Worm (Caenorhabditis elegans) whole organism, L2 larva: ENCODE data around the gene rpl-16.
"Not testable (repeated sequence)": the region's sequence is repeated elsewhere in the genome, so short reads cannot be mapped to it uniquely, and the experiment has no call there.

Experiments used
- F13H6.1 ChIP-seq: sonication (generic microtip); optimal IDR thresholded peaks from 2 replicates; lab custom pipeline; 2016; ENCODE audit warnings: missing genetic modification characterization, missing compliant biosample characterization
- gmeb-1 ChIP-seq: fragments of 150-350 bp; optimal IDR thresholded peaks from 2 replicates; lab custom pipeline; 2014; ENCODE audit warnings: missing biosample characterization, missing genetic modification characterization
- skn-1 ChIP-seq: sonication (generic microtip); optimal IDR thresholded peaks from 2 replicates; lab custom pipeline; 2017; ENCODE audit warnings: missing biosample characterization, missing genetic modification characterization
- snpc-4 ChIP-seq: fragments of 150-350 bp; optimal IDR thresholded peaks from 2 replicates; lab custom pipeline; 2014; ENCODE audit warnings: missing biosample characterization, missing genetic modification characterization
- ztf-11 ChIP-seq: sonication (generic microtip); optimal IDR thresholded peaks from 2 replicates; lab custom pipeline; 2017; ENCODE audit warnings: missing biosample characterization, missing genetic modification characterization

- not testable (repeated sequence) for TF ChIP-seq ztf-11; gmeb-1 (tag; lab: Kevin White, UChicago); skn-1 (tag; lab: Kevin White, UChicago); snpc-4; F13H6.1 (tag; lab: Kevin White, UChicago)
Measured at ce11 chrIII:3453486-3453885, 49.9 kb downstream of the rpl-16 start, which contains the start of gene C34C12.2.
